Fruit fly (Drosophila melanogaster) whole organism, prepupa: Measurements from ENCODE around the gene RpS27A.

Experiments
- Blimp-1 ChIP-seq: fragments of 200-800 bp; sonication (Bioruptor generic); optimal IDR thresholded peaks from 3 replicates; lab custom pipeline; 2017; ENCODE audit warnings: missing biosample characterization, missing genetic modification characterization, mild to moderate bottlenecking, moderate library complexity, missing genetic modification reagents
- CG10631 ChIP-seq: fragments of 200-800 bp; sonication (Bioruptor generic); optimal IDR thresholded peaks from 2 replicates; lab custom pipeline; 2016; ENCODE audit warnings: missing biosample characterization, missing genetic modification characterization
- CG10669 ChIP-seq: fragments of 200-800 bp; sonication (Bioruptor generic); optimal IDR thresholded peaks from 3 replicates; lab custom pipeline; 2018; ENCODE audit warnings: missing biosample characterization, mild to moderate bottlenecking, missing genetic modification characterization, moderate library complexity
- CG11902 ChIP-seq: fragments of 200-800 bp; sonication (Bioruptor generic); optimal IDR thresholded peaks from 3 replicates; lab custom pipeline; 2016; ENCODE audit warnings: missing biosample characterization, missing genetic modification characterization
- CG15336 ChIP-seq: fragments of 200-800 bp; sonication (Bioruptor generic); IDR thresholded peaks from 2 replicates; pipeline ENCODE4 v1.3.6; 2022; ENCODE audit warnings: missing biosample characterization, missing genetic modification characterization
- CG1621 ChIP-seq: fragments of 200-800 bp; sonication (Bioruptor generic); optimal IDR thresholded peaks from 3 replicates; lab custom pipeline; 2018; ENCODE audit warnings: missing biosample characterization, mild to moderate bottlenecking, missing genetic modification characterization
- CG16779 ChIP-seq: fragments of 200-800 bp; sonication (Bioruptor generic); optimal IDR thresholded peaks from 3 replicates; lab custom pipeline; 2017; ENCODE audit warnings: missing biosample characterization, mild to moderate bottlenecking, missing genetic modification characterization
- CG3919 ChIP-seq: fragments of 200-800 bp; sonication (Bioruptor generic); optimal IDR thresholded peaks from 3 replicates; lab custom pipeline; 2016; ENCODE audit warnings: missing biosample characterization, missing genetic modification characterization
- CG6792 ChIP-seq: fragments of 200-800 bp; sonication (Bioruptor generic); optimal IDR thresholded peaks from 3 replicates; lab custom pipeline; 2016; ENCODE audit warnings: missing biosample characterization, missing genetic modification characterization
- CG6854 ChIP-seq: fragments of 200-800 bp; sonication (Bioruptor generic); optimal IDR thresholded peaks from 2 replicates; lab custom pipeline; 2017; ENCODE audit warnings: missing biosample characterization, mild to moderate bottlenecking, missing genetic modification characterization
- CG7368 ChIP-seq: fragments of 200-800 bp; sonication (Bioruptor generic); optimal IDR thresholded peaks from 3 replicates; lab custom pipeline; 2016; ENCODE audit warnings: missing biosample characterization, missing genetic modification characterization
- CG8319 ChIP-seq: fragments of 200-800 bp; sonication (Bioruptor generic); optimal IDR thresholded peaks from 3 replicates; lab custom pipeline; 2016; ENCODE audit warnings: missing biosample characterization, missing genetic modification characterization
- CG8632 ChIP-seq: fragments of 200-800 bp; sonication (Bioruptor generic); optimal IDR thresholded peaks from 3 replicates; lab custom pipeline; 2016; ENCODE audit warnings: missing biosample characterization, missing genetic modification characterization
- CG9139 ChIP-seq: fragments of 200-800 bp; sonication (Bioruptor generic); optimal IDR thresholded peaks from 3 replicates; lab custom pipeline; 2017; ENCODE audit warnings: missing biosample characterization, mild to moderate bottlenecking, missing genetic modification characterization
- Eip75B ChIP-seq: fragments of 200-800 bp; sonication (Bioruptor generic); optimal IDR thresholded peaks from 3 replicates; lab custom pipeline; 2016; ENCODE audit warnings: missing biosample characterization, missing genetic modification characterization
- Eip78C ChIP-seq: fragments of 200-800 bp; sonication (Bioruptor generic); peaks from one replicate; lab custom pipeline; 2016; ENCODE audit warnings: missing biosample characterization, missing genetic modification characterization
- Eip93F ChIP-seq: fragments of 200-800 bp; sonication (Bioruptor generic); optimal IDR thresholded peaks from 2 replicates; lab custom pipeline; 2016; ENCODE audit warnings: missing biosample characterization, mild to moderate bottlenecking, missing genetic modification characterization
- Ets21C ChIP-seq: fragments of 200-800 bp; sonication (Bioruptor generic); optimal IDR thresholded peaks from 3 replicates; lab custom pipeline; 2016; ENCODE audit warnings: missing biosample characterization, missing genetic modification characterization
- Ets96B ChIP-seq: fragments of 200-800 bp; optimal IDR thresholded peaks from 2 replicates; lab custom pipeline; 2019; ENCODE audit warnings: missing biosample characterization, mild to moderate bottlenecking, missing genetic modification characterization, moderate library complexity
- Gug ChIP-seq: fragments of 200-800 bp; sonication (Bioruptor generic); IDR thresholded peaks from 2 replicates; pipeline ENCODE4 v1.3.6; 2022; ENCODE audit warnings: missing biosample characterization, missing genetic modification characterization
- Hr38 ChIP-seq: sonication (Bioruptor generic); optimal IDR thresholded peaks from 2 replicates; lab custom pipeline; 2016; ENCODE audit warnings: missing biosample characterization, missing genetic modification characterization
- Hr39 ChIP-seq: fragments of 200-800 bp; sonication (Bioruptor generic); optimal IDR thresholded peaks from 2 replicates; lab custom pipeline; 2016; ENCODE audit warnings: missing biosample characterization, missing genetic modification characterization
- Hr4 ChIP-seq: fragments of 200-800 bp; sonication (Bioruptor generic); optimal IDR thresholded peaks from 3 replicates; lab custom pipeline; 2016; ENCODE audit warnings: missing biosample characterization, missing genetic modification characterization
- Lpt ChIP-seq: fragments of 200-800 bp; sonication (Bioruptor generic); optimal IDR thresholded peaks from 3 replicates; lab custom pipeline; 2016; ENCODE audit warnings: missing biosample characterization, missing genetic modification characterization
- OdsH ChIP-seq: fragments of 200-800 bp; sonication (Bioruptor generic); optimal IDR thresholded peaks from 3 replicates; lab custom pipeline; 2016; ENCODE audit warnings: missing biosample characterization, missing genetic modification characterization
- Sox102F ChIP-seq: fragments of 200-800 bp; sonication (Bioruptor generic); optimal IDR thresholded peaks from 2 replicates; lab custom pipeline; 2016; ENCODE audit warnings: missing biosample characterization, mild to moderate bottlenecking, missing genetic modification characterization
- acj6 ChIP-seq: fragments of 200-800 bp; sonication (Bioruptor generic); optimal IDR thresholded peaks from 3 replicates; lab custom pipeline; 2016; ENCODE audit warnings: missing biosample characterization, missing genetic modification characterization
- cyc ChIP-seq: fragments of 200-800 bp; sonication (Bioruptor generic); optimal IDR thresholded peaks from 3 replicates; lab custom pipeline; 2016; ENCODE audit warnings: missing biosample characterization, missing genetic modification characterization
- dsx ChIP-seq: fragments of 200-800 bp; optimal IDR thresholded peaks from 3 replicates; lab custom pipeline; 2019; ENCODE audit warnings: missing biosample characterization, mild to moderate bottlenecking, missing genetic modification characterization, moderate library complexity; ENCODE audit not compliant: poor library complexity, severe bottlenecking
- eg ChIP-seq: fragments of 200-800 bp; sonication (Bioruptor generic); IDR thresholded peaks from 3 replicates; pipeline ENCODE4 v1.3.6; 2022; ENCODE audit warnings: missing biosample characterization, missing genetic modification characterization
- esn ChIP-seq: fragments of 200-800 bp; sonication (Bioruptor generic); optimal IDR thresholded peaks from 2 replicates; lab custom pipeline; 2016; ENCODE audit warnings: missing biosample characterization, mild to moderate bottlenecking, missing genetic modification characterization, moderate library complexity
- fd59A ChIP-seq: fragments of 200-800 bp; sonication (Bioruptor generic); optimal IDR thresholded peaks from 2 replicates; lab custom pipeline; 2017; ENCODE audit warnings: missing biosample characterization, mild to moderate bottlenecking, missing genetic modification characterization, missing genetic modification reagents
- fd85E ChIP-seq: fragments of 200-800 bp; sonication (Bioruptor generic); optimal IDR thresholded peaks from 3 replicates; lab custom pipeline; 2016; ENCODE audit warnings: missing biosample characterization, missing genetic modification characterization
- fkh ChIP-seq: fragments of 200-800 bp; sonication (Bioruptor generic); optimal IDR thresholded peaks from 3 replicates; lab custom pipeline; 2017; ENCODE audit warnings: missing biosample characterization, mild to moderate bottlenecking, missing genetic modification characterization, moderate library complexity
- lz ChIP-seq: fragments of 200-800 bp; sonication (Bioruptor generic); optimal IDR thresholded peaks from 3 replicates; lab custom pipeline; 2016; ENCODE audit warnings: missing biosample characterization, missing genetic modification characterization
- net ChIP-seq: fragments of 200-800 bp; sonication (Bioruptor generic); optimal IDR thresholded peaks from 3 replicates; lab custom pipeline; 2016; ENCODE audit warnings: missing biosample characterization, missing genetic modification characterization
- salr ChIP-seq, 2 experiments: fragments of 200-800 bp; sonication (Bioruptor generic); optimal IDR thresholded peaks; 3 replicates each; lab custom pipeline; 2016 to 2018; ENCODE audit warnings: missing biosample characterization in 2 of 2, missing genetic modification characterization in 2 of 2, mild to moderate bottlenecking in 1 of 2
- spab ChIP-seq: fragments of 200-800 bp; sonication (Bioruptor generic); optimal IDR thresholded peaks from 2 replicates; lab custom pipeline; 2017; ENCODE audit warnings: missing biosample characterization, mild to moderate bottlenecking, missing genetic modification characterization, missing genetic modification reagents
- ss ChIP-seq, 2 experiments: fragments of 200-800 bp; sonication (Bioruptor generic); optimal IDR thresholded peaks; 2 replicates in 1 of 2; 3 replicates in 1 of 2; lab custom pipeline; 2017 to 2018; ENCODE audit warnings: mild to moderate bottlenecking in 2 of 2, missing biosample characterization in 2 of 2, missing genetic modification characterization in 2 of 2, moderate library complexity in 1 of 2
- topi ChIP-seq: fragments of 200-800 bp; sonication (Bioruptor generic); optimal IDR thresholded peaks from 3 replicates; lab custom pipeline; 2016; ENCODE audit warnings: missing biosample characterization, missing genetic modification characterization

The RpS27A gene

dm6 chr2L:10375464-10376236, 32.5 kb upstream of the RpS27A start, which contains the start of the genes CG33303 and dpr19 (continued):
- TF ChIP-seq CG10631 (GFP tag; lab: Kevin White, UChicago) (peak; percentile 46), CG9139 (GFP tag; lab: Kevin White, UChicago) (no peak), CG10669 (peak; percentile 7), CG11902 (no peak), CG7368 (GFP tag; lab: Kevin White, UChicago) (no peak), CG3919 (GFP tag; lab: Kevin White, UChicago) (no peak), cyc (GFP tag; lab: Kevin White, UChicago) (no peak), fd59A (GFP tag; lab: Kevin White, UChicago) (no peak), Ets96B (tag; lab: Kevin White, UChicago) (peak; percentile 60)

dm6 chr2L:10376276-10376675, 31.9 kb upstream of the RpS27A start:
- TF ChIP-seq CG8319 (GFP tag; lab: Kevin White, UChicago) (no peak), fd85E (GFP tag; lab: Kevin White, UChicago) (no peak), CG6854 (no peak), ss (GFP tag; optimal IDR thresholded peaks at IDR 0.05; lab: Kevin White, UChicago) (no peak)

DNA sequence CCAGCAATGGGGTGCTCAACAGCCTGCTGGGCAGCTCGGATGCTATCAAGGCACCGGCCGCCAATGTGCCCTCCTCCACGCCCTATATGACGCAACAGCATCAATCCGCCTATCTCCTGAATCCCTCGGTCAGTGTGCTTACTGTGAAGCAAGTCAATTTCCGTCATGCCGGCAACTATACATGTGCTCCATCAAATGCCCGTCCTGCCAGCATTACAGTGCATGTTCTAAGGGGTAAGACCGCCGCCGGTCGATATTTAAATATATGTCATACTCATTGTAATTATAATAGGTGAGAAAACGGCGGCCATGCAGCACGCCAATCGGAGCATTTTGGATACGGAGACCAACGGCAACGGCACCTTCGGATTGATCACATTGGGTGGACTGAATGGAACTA, 29.5 kb upstream of the RpS27A start:
- TF ChIP-seq Ets21C (GFP tag; lab: Kevin White, UChicago) (no peak), CG6792 (GFP tag; lab: Kevin White, UChicago) (no peak), Hr4 (no peak), Hr39 (no peak), Gug (GFP tag; lab: Robert Waterston, UW) (no peak), CG16779 (tag; lab: Kevin White, UChicago) (no peak), OdsH (GFP tag; lab: Kevin White, UChicago) (no peak), fkh (GFP tag; lab: Kevin White, UChicago) (no peak), CG7368 (GFP tag; lab: Kevin White, UChicago) (no peak), Blimp-1 (GFP tag; lab: Kevin White, UChicago) (no peak), topi (GFP tag; lab: Kevin White, UChicago) (no peak), CG1621 (tag; lab: Kevin White, UChicago) (no peak), Lpt (GFP tag; lab: Kevin White, UChicago) (no peak), CG10631 (GFP tag; lab: Kevin White, UChicago) (no peak), spab (no peak), acj6 (GFP tag; lab: Kevin White, UChicago) (no peak), lz (GFP tag; lab: Kevin White, UChicago) (no peak), ss (GFP tag; optimal IDR thresholded peaks at IDR 0.05; lab: Kevin White, UChicago) (no peak), CG8632 (GFP tag; lab: Kevin White, UChicago) (no peak)
- TF ChIP-seq, all 60 proteins: peak for 0

DNA sequence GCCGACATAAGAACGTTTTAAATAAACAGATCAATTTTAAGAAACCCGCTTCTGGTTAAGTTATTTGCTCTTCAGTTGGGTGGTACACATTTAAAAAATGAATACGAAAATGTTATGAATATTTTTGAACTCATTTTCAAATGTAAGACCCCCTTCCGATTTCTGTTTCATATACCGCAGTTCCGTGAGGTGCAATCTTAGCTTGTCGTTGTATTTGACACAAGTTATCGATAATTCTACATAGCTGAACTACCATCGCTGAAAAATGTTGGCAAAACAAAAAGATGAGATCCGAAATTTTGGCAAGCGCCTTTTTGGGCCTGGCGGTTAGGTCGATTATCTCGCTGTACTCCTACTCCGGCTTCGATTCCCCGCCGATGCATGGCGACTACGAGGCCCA, 28.3 kb upstream of the RpS27A start, which contains the start of gene gny:
Gene gny (plus strand): TSS at position 239 of the 400 bp plus-strand sequence.
- no peak for TF ChIP-seq CG15336 (GFP tag; lab: Robert Waterston, UW)
- peak; percentile 18 for TF ChIP-seq Eip78C (GFP tag; lab: Kevin White, UChicago)
- no peak for TF ChIP-seq esn (GFP tag; lab: Kevin White, UChicago)

dm6 chr2L:10381890-10382450, 26.2 kb upstream of the RpS27A start, which contains the start of gene CG5096:
TSS of gene CG5096 (plus strand) at chr2L:10382263.
- TF ChIP-seq Eip78C (GFP tag; lab: Kevin White, UChicago) (peak; percentile 92), Gug (GFP tag; lab: Robert Waterston, UW) (no peak; the same call in 1 of the 2 replicates), Eip93F (GFP tag; lab: Kevin White, UChicago) (peak; percentile 81), ss (GFP tag; optimal IDR thresholded peaks at IDR 0.05; lab: Kevin White, UChicago) (no peak), salr (GFP tag; optimal IDR thresholded peaks at IDR 0.05; lab: Kevin White, UChicago) (no peak), Eip75B (GFP tag; lab: Kevin White, UChicago) (peak; percentile 72), fd59A (GFP tag; lab: Kevin White, UChicago) (no peak), CG7368 (GFP tag; lab: Kevin White, UChicago) (peak; percentile 51), net (GFP tag; lab: Kevin White, UChicago) (no peak), CG6792 (GFP tag; lab: Kevin White, UChicago) (peak; percentile 69), Hr38 (GFP tag; lab: Kevin White, UChicago) (no peak), Sox102F (no peak), Ets21C (GFP tag; lab: Kevin White, UChicago) (peak; percentile 37), Lpt (GFP tag; lab: Kevin White, UChicago) (no peak), Hr4 (peak; percentile 54), topi (GFP tag; lab: Kevin White, UChicago) (peak; percentile 76), eg (GFP tag; lab: Robert Waterston, UW) (no peak), dsx (GFP tag; lab: Kevin White, UChicago) (peak; percentile 29), CG8632 (GFP tag; lab: Kevin White, UChicago) (peak; percentile 69)
